Worm (Caenorhabditis elegans) whole organism, L3 larva: ENCODE measurements around the gene Y116A8C.49.

Experiments
- R02D3.7 ChIP-seq: fragments of 150-350 bp; optimal IDR thresholded peaks from 2 replicates; lab custom pipeline; 2014; ENCODE audit warnings: missing biosample characterization, missing genetic modification characterization
- ZK546.5 ChIP-seq: sonication (generic microtip); optimal IDR thresholded peaks from 2 replicates; lab custom pipeline; 2017; ENCODE audit warnings: missing biosample characterization, missing genetic modification characterization
- aly-2 ChIP-seq: fragments of 150-350 bp; optimal IDR thresholded peaks from 2 replicates; lab custom pipeline; 2014; ENCODE audit warnings: missing biosample characterization, missing genetic modification characterization
- ama-1 ChIP-seq: fragments of 150-350 bp; optimal IDR thresholded peaks from 2 replicates; lab custom pipeline; 2018
- ceh-16 ChIP-seq: sonication (generic microtip); optimal IDR thresholded peaks from 2 replicates; lab custom pipeline; 2017; ENCODE audit warnings: missing biosample characterization, missing genetic modification characterization
- ceh-28 ChIP-seq: fragments of 150-350 bp; optimal IDR thresholded peaks from 2 replicates; lab custom pipeline; 2014; ENCODE audit warnings: missing biosample characterization, missing genetic modification reagents, missing genetic modification characterization
- ceh-9 ChIP-seq: sonication (generic microtip); optimal IDR thresholded peaks from 2 replicates; lab custom pipeline; 2018; ENCODE audit warnings: missing biosample characterization, missing genetic modification characterization
- daf-12 ChIP-seq: fragments of 150-350 bp; optimal IDR thresholded peaks from 2 replicates; lab custom pipeline; 2014; ENCODE audit warnings: missing biosample characterization, missing genetic modification reagents, missing genetic modification characterization
- egl-27 ChIP-seq: sonication (generic microtip); optimal IDR thresholded peaks from 4 replicates; lab custom pipeline; 2017; ENCODE audit warnings: missing biosample characterization, missing genetic modification reagents, missing genetic modification characterization
- egl-5 ChIP-seq: fragments of 150-350 bp; optimal IDR thresholded peaks from 2 replicates; lab custom pipeline; 2017; ENCODE audit warnings: missing biosample characterization, missing genetic modification reagents, missing genetic modification characterization, inconsistent platforms
- elt-1 ChIP-seq: fragments of 150-350 bp; optimal IDR thresholded peaks from 2 replicates; lab custom pipeline; 2014; ENCODE audit warnings: missing biosample characterization, missing genetic modification characterization
- elt-2 ChIP-seq: sonication (generic microtip); optimal IDR thresholded peaks from 2 replicates; lab custom pipeline; 2016; ENCODE audit warnings: missing genetic modification reagents, mild to moderate bottlenecking, missing genetic modification characterization, missing compliant biosample characterization
- elt-3 ChIP-seq, 3 experiments: fragments of 150-350 bp in 1 of 3; sonication (generic microtip) in 2 of 3; optimal IDR thresholded peaks; 2 replicates in 2 of 3; 4 replicates in 1 of 3; lab custom pipeline; 2014 to 2017; ENCODE audit warnings: missing biosample characterization in 3 of 3, missing genetic modification characterization in 3 of 3
- eor-1 ChIP-seq, 2 experiments: fragments of 150-350 bp; optimal IDR thresholded peaks; 2 replicates each; lab custom pipeline; 2014 to 2018; ENCODE audit warnings: missing biosample characterization in 2 of 2, missing genetic modification characterization in 2 of 2
- fkh-10 ChIP-seq: sonication (generic microtip); optimal IDR thresholded peaks from 2 replicates; lab custom pipeline; 2017; ENCODE audit warnings: missing biosample characterization, missing genetic modification reagents, missing genetic modification characterization
- fkh-2 ChIP-seq: fragments of 150-350 bp; optimal IDR thresholded peaks from 2 replicates; lab custom pipeline; 2014; ENCODE audit warnings: missing biosample characterization, missing genetic modification reagents, missing genetic modification characterization
- fos-1 ChIP-seq: fragments of 150-350 bp; optimal IDR thresholded peaks from 2 replicates; lab custom pipeline; 2014; ENCODE audit warnings: missing biosample characterization, missing genetic modification characterization
- hmg-11 ChIP-seq: sonication (generic microtip); optimal IDR thresholded peaks from 2 replicates; lab custom pipeline; 2016; ENCODE audit warnings: missing genetic modification characterization, missing compliant biosample characterization
- jun-1 ChIP-seq: fragments of 150-350 bp; optimal IDR thresholded peaks from 2 replicates; lab custom pipeline; 2014; ENCODE audit warnings: missing biosample characterization, missing genetic modification reagents, missing genetic modification characterization
- lin-39 ChIP-seq: fragments of 150-350 bp; optimal IDR thresholded peaks from 2 replicates; lab custom pipeline; 2018; ENCODE audit warnings: missing biosample characterization, missing genetic modification reagents, missing genetic modification characterization
- lsy-12 ChIP-seq: sonication (generic microtip); optimal IDR thresholded peaks from 2 replicates; lab custom pipeline; 2016; ENCODE audit warnings: mild to moderate bottlenecking, missing genetic modification characterization, missing compliant biosample characterization
- mdl-1 ChIP-seq: fragments of 150-350 bp; optimal IDR thresholded peaks from 2 replicates; lab custom pipeline; 2014; ENCODE audit warnings: missing biosample characterization, missing genetic modification characterization
- nfya-1 ChIP-seq: sonication (generic microtip); optimal IDR thresholded peaks from 2 replicates; lab custom pipeline; 2017; ENCODE audit warnings: missing genetic modification characterization, mild to moderate bottlenecking, missing compliant biosample characterization, antibody characterized with exemption, moderate library complexity; ENCODE audit not compliant: insufficient read depth
- nhr-11 ChIP-seq: fragments of 150-350 bp; optimal IDR thresholded peaks from 2 replicates; lab custom pipeline; 2014; ENCODE audit warnings: missing biosample characterization, missing genetic modification characterization
- nhr-23 ChIP-seq: fragments of 150-350 bp; optimal IDR thresholded peaks from 2 replicates; lab custom pipeline; 2014; ENCODE audit warnings: missing biosample characterization, missing genetic modification reagents, missing genetic modification characterization
- nhr-237 ChIP-seq: fragments of 150-350 bp; optimal IDR thresholded peaks from 2 replicates; lab custom pipeline; 2014; ENCODE audit warnings: missing biosample characterization, missing genetic modification characterization
- nhr-28 ChIP-seq: fragments of 150-350 bp; optimal IDR thresholded peaks from 2 replicates; lab custom pipeline; 2014; ENCODE audit warnings: missing biosample characterization, missing genetic modification characterization
- nhr-43 ChIP-seq: sonication (generic microtip); optimal IDR thresholded peaks from 2 replicates; lab custom pipeline; 2016; ENCODE audit warnings: mild to moderate bottlenecking, missing genetic modification characterization, missing compliant biosample characterization; ENCODE audit not compliant: poor library complexity, severe bottlenecking
- nhr-67 ChIP-seq: fragments of 150-350 bp; optimal IDR thresholded peaks from 2 replicates; lab custom pipeline; 2014; ENCODE audit warnings: missing biosample characterization, missing genetic modification characterization
- nhr-76 ChIP-seq: fragments of 150-350 bp; sonication (generic microtip); optimal IDR thresholded peaks from 5 replicates; lab custom pipeline; 2014; ENCODE audit warnings: missing biosample characterization, missing genetic modification characterization
- nhr-77 ChIP-seq: fragments of 150-350 bp; optimal IDR thresholded peaks from 2 replicates; lab custom pipeline; 2014; ENCODE audit warnings: missing biosample characterization, missing genetic modification characterization
- pqm-1 ChIP-seq: fragments of 150-350 bp; optimal IDR thresholded peaks from 2 replicates; lab custom pipeline; 2017; ENCODE audit warnings: missing biosample characterization, missing genetic modification characterization, inconsistent platforms
- sea-2 ChIP-seq: fragments of 150-350 bp; sonication (generic microtip); optimal IDR thresholded peaks from 4 replicates; lab custom pipeline; 2014; ENCODE audit warnings: missing biosample characterization, missing genetic modification reagents, missing genetic modification characterization
- skn-1 ChIP-seq: fragments of 150-350 bp; optimal IDR thresholded peaks from 2 replicates; lab custom pipeline; 2014; ENCODE audit warnings: missing biosample characterization, missing genetic modification characterization
- snpc-4 ChIP-seq: fragments of 150-350 bp; optimal IDR thresholded peaks from 2 replicates; lab custom pipeline; 2014; ENCODE audit warnings: missing biosample characterization, missing genetic modification characterization
- unc-39 ChIP-seq: sonication (generic microtip); optimal IDR thresholded peaks from 4 replicates; lab custom pipeline; 2017; ENCODE audit warnings: missing biosample characterization, missing genetic modification characterization
- zag-1 ChIP-seq: fragments of 150-350 bp; optimal IDR thresholded peaks from 2 replicates; lab custom pipeline; 2014; ENCODE audit warnings: missing biosample characterization, missing genetic modification characterization
- ztf-4 ChIP-seq: fragments of 150-350 bp; optimal IDR thresholded peaks from 2 replicates; lab custom pipeline; 2014; ENCODE audit warnings: missing biosample characterization, missing genetic modification characterization

The Y116A8C.49 gene

ce11 chrIV:16931077-16931476, at the start of gene Y116A8C.49:
Gene Y116A8C.49, minus strand, starts transcription at chrIV:16931177.
- TF ChIP-seq nhr-67 (tag; lab: Kevin White, UChicago) (no peak), egl-27 (tag; lab: Kevin White, UChicago) (no peak), fkh-10 (GFP tag; lab: Kevin White, UChicago) (no peak), nhr-43 (tag; lab: Kevin White, UChicago) (no peak), pqm-1 (tag; lab: Kevin White, UChicago) (no peak), ceh-16 (tag; lab: Kevin White, UChicago) (no peak), ceh-9 (tag; lab: Kevin White, UChicago) (no peak), ceh-28 (tag; lab: Kevin White, UChicago) (no peak)

ce11 chrIV:16970390-16970789, 39.4 kb upstream of the Y116A8C.49 start, which contains the start of gene rom-3:
Gene rom-3, minus strand, starts transcription at chrIV:16970490.
- TF ChIP-seq snpc-4 (tag; lab: Kevin White, UChicago) (no peak), ZK546.5 (no peak), unc-39 (tag; lab: Kevin White, UChicago) (no peak), ztf-4 (tag; lab: Kevin White, UChicago) (no peak), aly-2 (no peak), nhr-237 (no peak), nfya-1 (tag; lab: Kevin White, UChicago) (no peak), nhr-11 (tag; lab: Kevin White, UChicago) (no peak), jun-1 (tag; lab: Kevin White, UChicago) (no peak), nhr-76 (no peak)
- TF ChIP-seq, all 47 proteins: peak for 0

- no peak for TF ChIP-seq snpc-4 (tag; lab: Kevin White, UChicago)
- no peak for TF ChIP-seq sea-2 (GFP tag; lab: Kevin White, UChicago)
- TF ChIP-seq fkh-2 (tag; lab: Kevin White, UChicago) = no peak
- no peak for TF ChIP-seq fos-1 (tag; lab: Kevin White, UChicago)
- TF ChIP-seq eor-1 (tag; optimal IDR thresholded peaks at IDR 0.05; lab: Kevin White, UChicago) = no peak
- no peak for TF ChIP-seq elt-2 (tag; lab: Kevin White, UChicago)
- TF ChIP-seq nhr-11 (tag; lab: Kevin White, UChicago) = no peak
- TF ChIP-seq ceh-28 (tag; lab: Kevin White, UChicago) = peak; percentile 25
Observed at ce11 chrIV:16962445-16962844, 31.5 kb upstream of the Y116A8C.49 start.

- TF ChIP-seq ama-1 (lab: Kevin White, UChicago) (no peak), zag-1 (no peak)
Observed at ce11 chrIV:16952389-16952788, 21.4 kb upstream of the Y116A8C.49 start.

- TF ChIP-seq nhr-76 (no peak), nfya-1 (tag; lab: Kevin White, UChicago) (no peak), hmg-11 (no peak), lin-39 (tag; lab: Kevin White, UChicago) (no peak), elt-2 (tag; lab: Kevin White, UChicago) (no peak), fkh-2 (tag; lab: Kevin White, UChicago) (no peak), R02D3.7 (tag; lab: Kevin White, UChicago) (no peak), ceh-28 (tag; lab: Kevin White, UChicago) (no peak), fkh-10 (GFP tag; lab: Kevin White, UChicago) (no peak), nhr-28 (tag; lab: Kevin White, UChicago) (no peak), sea-2 (GFP tag; lab: Kevin White, UChicago) (no peak), aly-2 (no peak), elt-1 (tag; lab: Kevin White, UChicago) (no peak), nhr-11 (tag; lab: Kevin White, UChicago) (no peak), egl-5 (tag; lab: Kevin White, UChicago) (no peak)
Observed at ce11 chrIV:16949767-16950166, 18.8 kb upstream of the Y116A8C.49 start, which contains the start of gene rad-54.B. Gene rad-54.B, plus strand, starts transcription at chrIV:16950067.

- TF ChIP-seq fkh-10 (GFP tag; lab: Kevin White, UChicago) (no peak), nhr-77 (no peak), lsy-12 (no peak), elt-3 (tag; optimal IDR thresholded peaks at IDR 0.05; lab: Kevin White, UChicago) (no peak), nhr-23 (tag; lab: Kevin White, UChicago) (peak; percentile 66), nfya-1 (tag; lab: Kevin White, UChicago) (peak; percentile 43), mdl-1 (tag; lab: Kevin White, UChicago) (no peak), ceh-28 (tag; lab: Kevin White, UChicago) (peak; percentile 80), daf-12 (tag; lab: Kevin White, UChicago) (no peak), fkh-2 (tag; lab: Kevin White, UChicago) (no peak), ztf-4 (tag; lab: Kevin White, UChicago) (no peak), elt-2 (tag; lab: Kevin White, UChicago) (peak; percentile 25), ceh-16 (tag; lab: Kevin White, UChicago) (no peak), fos-1 (tag; lab: Kevin White, UChicago) (no peak), skn-1 (no peak), R02D3.7 (tag; lab: Kevin White, UChicago) (peak; percentile 20), nhr-76 (no peak), nhr-11 (tag; lab: Kevin White, UChicago) (no peak), nhr-237 (no peak), zag-1 (no peak), ama-1 (lab: Kevin White, UChicago) (no peak), ZK546.5 (no peak), nhr-43 (tag; lab: Kevin White, UChicago) (peak; percentile 88), lin-39 (tag; lab: Kevin White, UChicago) (peak; percentile 11), hmg-11 (peak; percentile 94), snpc-4 (tag; lab: Kevin White, UChicago) (peak; percentile 77)
Observed at ce11 chrIV:16946746-16947145, 15.8 kb upstream of the Y116A8C.49 start, which contains the start of the genes Y116A8C.9 and arf-6. Gene Y116A8C.9, minus strand, starts transcription at chrIV:16946800. Gene arf-6, plus strand, starts transcription at chrIV:16947120.
